Worm (Caenorhabditis elegans) whole organism, mixed stage, embryonic: Measurements from ENCODE around the gene sre-36.

ENCODE experiments used
- bed-3 ChIP-seq: fragments of 200-800 bp; sonication (Bioruptor generic); optimal IDR thresholded peaks from 3 replicates; lab custom pipeline; 2018; ENCODE audit warnings: mild to moderate bottlenecking, missing genetic modification characterization, moderate library complexity, missing compliant biosample characterization
- blmp-1 ChIP-seq: fragments of 150-350 bp; optimal IDR thresholded peaks from 2 replicates; lab custom pipeline; 2014; ENCODE audit warnings: missing biosample characterization, missing genetic modification characterization
- ceh-39 ChIP-seq: fragments of 150-350 bp; optimal IDR thresholded peaks from 2 replicates; lab custom pipeline; 2014; ENCODE audit warnings: missing biosample characterization, missing genetic modification characterization
- ceh-43 ChIP-seq: fragments of 200-800 bp; sonication (Bioruptor generic); optimal IDR thresholded peaks from 2 replicates; lab custom pipeline; 2018; ENCODE audit warnings: mild to moderate bottlenecking, missing genetic modification characterization, moderate library complexity, missing compliant biosample characterization
- ces-1 ChIP-seq: fragments of 150-350 bp; optimal IDR thresholded peaks from 2 replicates; lab custom pipeline; 2014; ENCODE audit warnings: missing biosample characterization, missing genetic modification reagents, missing genetic modification characterization
- cnd-1 ChIP-seq: fragments of 200-800 bp; sonication (Bioruptor generic); optimal IDR thresholded peaks from 2 replicates; lab custom pipeline; 2018; ENCODE audit warnings: mild to moderate bottlenecking, missing genetic modification characterization, missing compliant biosample characterization
- drap-1 ChIP-seq: fragments of 200-800 bp; sonication (Bioruptor generic); optimal IDR thresholded peaks from 3 replicates; lab custom pipeline; 2018; ENCODE audit warnings: mild to moderate bottlenecking, missing genetic modification characterization, missing compliant biosample characterization
- flh-1 ChIP-seq: fragments of 200-800 bp; sonication (Bioruptor generic); optimal IDR thresholded peaks from 2 replicates; lab custom pipeline; 2018; ENCODE audit warnings: mild to moderate bottlenecking, missing genetic modification characterization, moderate library complexity, missing compliant biosample characterization
- ham-2 ChIP-seq: fragments of 200-800 bp; sonication (Bioruptor generic); optimal IDR thresholded peaks from 2 replicates; lab custom pipeline; 2018; ENCODE audit warnings: mild to moderate bottlenecking, missing genetic modification characterization, missing compliant biosample characterization
- hlh-1 ChIP-seq: fragments of 150-350 bp; optimal IDR thresholded peaks from 2 replicates; lab custom pipeline; 2014; ENCODE audit warnings: missing biosample characterization, missing genetic modification reagents, missing genetic modification characterization
- lin-13 ChIP-seq: fragments of 150-350 bp; optimal IDR thresholded peaks from 2 replicates; lab custom pipeline; 2014; ENCODE audit warnings: missing biosample characterization, missing genetic modification characterization
- lin-32 ChIP-seq: fragments of 200-800 bp; sonication (Bioruptor generic); optimal IDR thresholded peaks from 2 replicates; lab custom pipeline; 2018; ENCODE audit warnings: mild to moderate bottlenecking, missing genetic modification characterization, missing compliant biosample characterization
- mab-5 ChIP-seq: fragments of 150-350 bp; optimal IDR thresholded peaks from 2 replicates; lab custom pipeline; 2014; ENCODE audit warnings: missing biosample characterization, missing genetic modification characterization
- mep-1 ChIP-seq: fragments of 150-350 bp; optimal IDR thresholded peaks from 2 replicates; lab custom pipeline; 2017; ENCODE audit warnings: missing biosample characterization, missing genetic modification reagents, missing genetic modification characterization, inconsistent platforms
- mls-2 ChIP-seq: sonication (generic microtip); optimal IDR thresholded peaks from 2 replicates; lab custom pipeline; 2016; ENCODE audit warnings: mild to moderate bottlenecking, missing genetic modification characterization, moderate library complexity, missing compliant biosample characterization
- nhr-12 ChIP-seq: fragments of 150-350 bp; optimal IDR thresholded peaks from 2 replicates; lab custom pipeline; 2014; ENCODE audit warnings: missing biosample characterization, missing genetic modification characterization
- nhr-28 ChIP-seq: fragments of 150-350 bp; optimal IDR thresholded peaks from 2 replicates; lab custom pipeline; 2014; ENCODE audit warnings: missing biosample characterization, missing genetic modification characterization
- nhr-76 ChIP-seq: sonication (generic microtip); optimal IDR thresholded peaks from 2 replicates; lab custom pipeline; 2017; ENCODE audit warnings: missing biosample characterization, missing genetic modification characterization
- pha-4 ChIP-seq: fragments of 150-350 bp; optimal IDR thresholded peaks from 2 replicates; lab custom pipeline; 2018; ENCODE audit warnings: missing biosample characterization, missing genetic modification reagents, missing genetic modification characterization
- sem-2 ChIP-seq: fragments of 200-800 bp; sonication (Bioruptor generic); optimal IDR thresholded peaks from 2 replicates; lab custom pipeline; 2018; ENCODE audit warnings: mild to moderate bottlenecking, missing genetic modification characterization, missing compliant biosample characterization
- sptf-1 ChIP-seq: sonication (generic microtip); optimal IDR thresholded peaks from 2 replicates; lab custom pipeline; 2017; ENCODE audit warnings: mild to moderate bottlenecking, missing genetic modification characterization, moderate library complexity, missing compliant biosample characterization
- tbx-8 ChIP-seq: fragments of 200-800 bp; sonication (Bioruptor generic); optimal IDR thresholded peaks from 2 replicates; lab custom pipeline; 2018; ENCODE audit warnings: mild to moderate bottlenecking, missing genetic modification characterization, moderate library complexity, missing compliant biosample characterization
- unc-120 ChIP-seq: sonication (generic microtip); optimal IDR thresholded peaks from 2 replicates; lab custom pipeline; 2017; ENCODE audit warnings: missing genetic modification characterization, missing compliant biosample characterization; ENCODE audit not compliant: poor library complexity, severe bottlenecking
- unc-39 ChIP-seq: fragments of 150-350 bp; optimal IDR thresholded peaks from 2 replicates; lab custom pipeline; 2014; ENCODE audit warnings: missing biosample characterization, missing genetic modification characterization
- unc-62 ChIP-seq: fragments of 150-350 bp; optimal IDR thresholded peaks from 2 replicates; lab custom pipeline; 2014; ENCODE audit warnings: missing biosample characterization, missing genetic modification reagents, missing genetic modification characterization
- zip-8 ChIP-seq: fragments of 150-350 bp; optimal IDR thresholded peaks from 2 replicates; lab custom pipeline; 2014; ENCODE audit warnings: missing biosample characterization, missing genetic modification characterization
- ztf-11 ChIP-seq: fragments of 150-350 bp; optimal IDR thresholded peaks from 2 replicates; lab custom pipeline; 2014; ENCODE audit warnings: missing biosample characterization, missing genetic modification characterization

Gene sre-36

DNA sequence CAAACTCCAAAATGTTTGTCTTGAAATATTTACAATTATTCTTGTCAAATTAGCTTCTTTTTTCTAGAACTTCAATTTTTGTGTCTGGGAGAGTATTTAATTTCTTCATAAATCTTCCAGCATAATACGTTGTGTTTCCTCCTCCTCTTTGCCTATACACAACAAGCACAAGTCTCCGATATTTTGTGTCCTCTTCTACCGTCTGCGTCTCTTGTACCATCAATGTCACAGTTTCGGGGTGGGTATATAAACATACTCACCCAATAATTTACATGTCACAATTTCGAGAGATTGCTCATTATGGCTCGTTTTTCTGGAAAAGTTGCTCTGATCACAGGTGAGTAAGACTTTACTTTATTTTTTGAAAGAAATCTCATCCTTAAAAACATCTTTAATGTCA is 38.1 kb downstream of the sre-36 start, which contains the start of gene F26D2.15:
Gene F26D2.15 (plus strand): TSS at position 301 of the 400 bp plus-strand sequence.
- TF ChIP-seq lin-32 (no peak), drap-1 (GFP tag; lab: Kevin White, UChicago) (no peak), mab-5 (tag; lab: Kevin White, UChicago) (no peak)

DNA sequence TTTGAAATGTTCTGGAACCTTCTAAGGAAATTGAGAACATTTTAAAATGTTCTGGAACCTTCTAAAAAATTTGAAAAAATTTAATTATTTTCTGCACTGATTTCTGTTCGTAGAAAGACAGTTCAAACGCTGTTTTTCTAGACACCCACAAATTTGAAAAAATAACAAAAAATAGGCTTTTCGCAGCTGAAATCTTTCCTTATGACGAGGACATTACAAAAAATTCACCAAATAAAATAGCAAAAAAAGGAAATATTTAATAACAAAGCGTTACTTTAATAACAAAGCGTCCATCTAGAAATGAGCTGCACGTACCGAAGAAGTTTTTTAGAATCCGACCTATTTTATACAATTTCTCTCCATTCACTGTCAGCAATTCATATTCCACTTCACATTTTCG is 44.1 kb downstream of the sre-36 start, which contains the start of gene srh-141:
Gene srh-141 (plus strand): TSS at position 301 of the 400 bp plus-strand sequence.
- TF ChIP-seq nhr-76: no peak
- no peak for TF ChIP-seq unc-62 (GFP tag; lab: Kevin White, UChicago)
- no peak for TF ChIP-seq nhr-28 (tag; lab: Kevin White, UChicago)
- no peak for TF ChIP-seq zip-8 (tag; lab: Kevin White, UChicago)
- no peak for TF ChIP-seq ces-1 (GFP tag; lab: Kevin White, UChicago)
- TF ChIP-seq blmp-1: no peak
- no peak for TF ChIP-seq cnd-1 (tag; lab: Kevin White, UChicago)
- no peak for TF ChIP-seq mep-1 (tag; lab: Kevin White, UChicago)

- no peak for TF ChIP-seq bed-3 (GFP tag; lab: Kevin White, UChicago)
- no peak for TF ChIP-seq ceh-43 (GFP tag; lab: Kevin White, UChicago)
- TF ChIP-seq nhr-12: no peak
Observed at ce11 chrV:16445676-16446075, 46.2 kb downstream of the sre-36 start, which contains the start of gene T08G3.6. T08G3.6 (plus strand) TSS chrV:16445976.

DNA sequence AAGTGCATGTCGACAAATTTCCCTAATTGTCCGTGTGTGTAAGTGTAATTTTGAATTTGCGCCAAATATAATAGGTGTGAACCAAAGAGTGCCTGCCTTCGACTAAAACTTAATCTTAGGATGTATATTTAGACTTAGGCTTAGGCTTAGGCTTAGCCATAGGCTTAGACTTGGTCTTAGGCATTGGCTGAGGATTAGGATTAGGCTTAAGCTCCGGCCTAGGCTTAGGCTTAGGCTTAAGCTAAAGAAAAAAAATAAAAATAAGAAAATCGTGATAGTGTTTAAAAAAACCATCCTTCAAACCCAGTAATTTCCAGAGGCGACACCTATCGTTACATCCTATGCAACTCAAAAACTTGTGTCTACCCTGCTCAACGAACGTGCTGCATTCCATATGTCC is 46.7 kb downstream of the sre-36 start:
- TF ChIP-seq nhr-28 (tag; lab: Kevin White, UChicago) (no peak), lin-32 (no peak), ham-2 (GFP tag; lab: Kevin White, UChicago) (no peak), ceh-39 (no peak), mls-2 (tag; lab: Kevin White, UChicago) (no peak), sem-2 (GFP tag; lab: Kevin White, UChicago) (no peak)

DNA sequence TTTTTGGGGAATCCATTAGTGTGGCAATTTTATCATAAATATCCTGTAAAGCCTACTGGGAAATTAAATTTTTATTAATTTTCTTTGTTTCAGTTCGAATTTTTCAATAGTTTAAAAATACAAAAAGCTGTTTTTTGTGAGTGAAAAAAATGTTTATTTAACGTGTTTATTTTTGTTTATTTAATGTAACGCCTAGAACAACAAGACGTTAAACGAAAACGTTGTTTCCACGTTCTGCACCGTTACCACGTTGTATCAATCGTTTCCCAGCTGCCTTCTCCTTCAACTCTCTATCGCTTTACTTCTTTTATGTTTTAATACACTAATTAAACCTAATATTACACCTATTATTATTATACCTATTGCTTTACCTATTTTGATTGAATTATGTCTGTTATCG is 48.2 kb downstream of the sre-36 start, which contains the start of gene T08G3.13:
Gene T08G3.13 (plus strand): TSS at position 301 of the 400 bp plus-strand sequence.
- no peak for TF ChIP-seq zip-8 (tag; lab: Kevin White, UChicago)
- no peak for TF ChIP-seq ztf-11
- TF ChIP-seq mep-1 (tag; lab: Kevin White, UChicago): no peak
- TF ChIP-seq mab-5 (tag; lab: Kevin White, UChicago): no peak
- no peak for TF ChIP-seq unc-120
- no peak for TF ChIP-seq sptf-1 (tag; lab: Kevin White, UChicago)
- TF ChIP-seq nhr-28 (tag; lab: Kevin White, UChicago): no peak
- TF ChIP-seq ceh-39: no peak
- no peak for TF ChIP-seq flh-1 (GFP tag; lab: Kevin White, UChicago)
- no peak for TF ChIP-seq mls-2 (tag; lab: Kevin White, UChicago)
- TF ChIP-seq nhr-76: no peak
- TF ChIP-seq tbx-8 (GFP tag; lab: Kevin White, UChicago): no peak
- TF ChIP-seq pha-4 (tag; lab: Kevin White, UChicago): no peak
- TF ChIP-seq unc-62 (GFP tag; lab: Kevin White, UChicago): no peak
- TF ChIP-seq ham-2 (GFP tag; lab: Kevin White, UChicago): no peak
- TF ChIP-seq lin-13 (tag; lab: Kevin White, UChicago): no peak
- no peak for TF ChIP-seq ceh-43 (GFP tag; lab: Kevin White, UChicago)
- no peak for TF ChIP-seq unc-39 (tag; lab: Kevin White, UChicago)
- TF ChIP-seq hlh-1: no peak
- TF ChIP-seq sem-2 (GFP tag; lab: Kevin White, UChicago): no peak
